Worm (Caenorhabditis elegans): Measurements from ENCODE around the gene spe-17.

Gene spe-17

DNA sequence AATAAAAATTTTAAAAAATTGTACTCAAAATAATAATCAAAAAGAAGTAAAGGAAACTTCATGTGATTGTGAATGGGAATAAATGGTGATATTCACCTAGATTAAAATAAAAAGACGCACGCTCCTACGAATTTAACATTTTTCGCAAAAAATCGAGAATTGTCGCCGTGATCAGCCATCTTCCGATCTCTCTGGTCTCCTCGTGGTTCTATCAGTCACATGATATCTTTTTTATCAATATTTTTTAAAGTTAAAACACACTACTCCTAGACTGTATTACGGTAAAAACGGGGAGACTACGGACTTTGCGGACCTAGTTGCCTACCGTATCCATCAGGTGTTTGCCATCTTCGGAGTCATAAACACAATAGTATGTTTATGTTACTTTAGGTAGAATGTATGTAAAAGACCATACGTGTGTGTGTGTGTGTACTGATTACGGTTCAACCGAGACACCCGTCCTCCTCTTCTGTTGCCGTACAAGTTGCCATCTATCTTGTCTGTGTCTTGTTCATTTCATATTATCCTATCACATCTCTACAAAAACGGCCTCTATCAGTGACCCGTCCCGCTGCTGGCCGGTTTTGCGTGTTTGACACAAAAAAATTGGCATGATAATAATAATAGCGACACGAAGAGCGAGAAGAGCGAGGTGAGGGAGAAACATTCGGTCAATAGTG is 33.4 kb downstream of the spe-17 start, which contains the start of gene T12G3.2 (continued):
- TF ChIP-seq Y53G8AR.9 (GFP tag; conservative IDR thresholded peaks at IDR 0.05) (no peak), cebp-1 (GFP tag; IDR thresholded peaks at IDR 0.05) (no peak), cebp-1 (tag; optimal IDR thresholded peaks at IDR 0.05) (peak; percentile 43), ceh-79 (tag; optimal IDR thresholded peaks at IDR 0.05) (no peak), akir-1 (GFP tag; optimal IDR thresholded peaks at IDR 0.05) (no peak), ama-1 (optimal IDR thresholded peaks at IDR 0.05) (no peak), ama-1 (GFP tag; optimal IDR thresholded peaks at IDR 0.05) (no peak), egl-18 (GFP tag; IDR thresholded peaks at IDR 0.05) (no peak), ets-4 (GFP tag; optimal IDR thresholded peaks at IDR 0.05) (peak; percentile 44), B0035.1 (tag; optimal IDR thresholded peaks at IDR 0.05) (no peak), F10E7.11 (tag; optimal IDR thresholded peaks at IDR 0.05) (no peak), zim-3 (tag; optimal IDR thresholded peaks at IDR 0.05) (no peak), ztf-28 (GFP tag; IDR thresholded peaks at IDR 0.05) (no peak), let-526 (GFP tag; IDR thresholded peaks at IDR 0.05) (no peak), F33H1.4 (GFP tag; IDR thresholded peaks at IDR 0.05) (no peak), B0019.2 (GFP tag; conservative IDR thresholded peaks at IDR 0.05) (no peak), attf-5 (GFP tag; optimal IDR thresholded peaks at IDR 0.05) (no peak), hmg-1.2 (GFP tag; IDR thresholded peaks at IDR 0.05) (no peak), gei-17 (GFP tag; optimal IDR thresholded peaks at IDR 0.05) (no peak), mxl-1 (tag; optimal IDR thresholded peaks at IDR 0.05) (no peak), tbp1 (GFP tag; optimal IDR thresholded peaks at IDR 0.05) (peak; percentile 18), Y95B8A.8 (GFP tag; IDR thresholded peaks at IDR 0.05) (no peak), nhr-80 (tag; optimal IDR thresholded peaks at IDR 0.05) (peak; percentile 98), lin-54 (GFP tag; optimal IDR thresholded peaks at IDR 0.05) (no peak), hlh-12 (tag; optimal IDR thresholded peaks at IDR 0.05) (no peak), him-1 (tag; optimal IDR thresholded peaks at IDR 0.05) (no peak), die-1 (tag; optimal IDR thresholded peaks at IDR 0.05) (no peak), bed-1 (GFP tag; IDR thresholded peaks at IDR 0.05) (no peak), pha-4 (tag; optimal IDR thresholded peaks at IDR 0.05) (no peak), B0261.1 (tag; optimal IDR thresholded peaks at IDR 0.05) (no peak), aptf-3 (GFP tag; IDR thresholded peaks at IDR 0.05) (no peak), dpff-1 (tag; optimal IDR thresholded peaks at IDR 0.05) (no peak), bed-2 (GFP tag; IDR thresholded peaks at IDR 0.05) (no peak), snpc-1.1 (tag; optimal IDR thresholded peaks at IDR 0.05; ENCODE audit: insufficient read depth) (no peak), F57C9.4 (tag; optimal IDR thresholded peaks at IDR 0.05) (no peak), chd-7 (tag; optimal IDR thresholded peaks at IDR 0.05) (no peak), ceh-40 (GFP tag; IDR thresholded peaks at IDR 0.05) (no peak), dpl-1 (GFP tag; optimal IDR thresholded peaks at IDR 0.05) (no peak), unc-130 (GFP tag; optimal IDR thresholded peaks at IDR 0.05) (no peak), T07F8.4 (tag; optimal IDR thresholded peaks at IDR 0.05) (no peak)
